Fruit fly (Drosophila melanogaster): ENCODE data around the gene CG2116.

Gene CG2116

dm6 chrX:8145501-8146157 is 16.0 kb downstream of the CG2116 start, which contains the start of the genes alpha-PheRS and CG2129 (continued):
- peak; percentile 55 for TF ChIP-seq CG14710 (tag; optimal IDR thresholded peaks at IDR 0.05)
- no peak for TF ChIP-seq emc (GFP tag; optimal IDR thresholded peaks at IDR 0.05)
- peak; percentile 18 for TF ChIP-seq Dp (GFP tag; optimal IDR thresholded peaks at IDR 0.05)
- TF ChIP-seq Side (GFP tag; optimal IDR thresholded peaks at IDR 0.05): no peak
- TF ChIP-seq Ptx1 (GFP tag; IDR thresholded peaks at IDR 0.05): no peak
- no peak for TF ChIP-seq CG8478 (optimal IDR thresholded peaks at IDR 0.05)
- no peak for TF ChIP-seq CG11695 (GFP tag; IDR thresholded peaks at IDR 0.05)
- TF ChIP-seq Trl (optimal IDR thresholded peaks at IDR 0.05): no peak
- no peak for TF ChIP-seq Trl (GFP tag; optimal IDR thresholded peaks at IDR 0.05)
- no peak for TF ChIP-seq toy (GFP tag; IDR thresholded peaks at IDR 0.05)
- no peak for TF ChIP-seq gro (GFP tag; optimal IDR thresholded peaks at IDR 0.05)
- TF ChIP-seq CG15601 (tag; optimal IDR thresholded peaks at IDR 0.05): peak; percentile 9
- no peak for TF ChIP-seq CG13894 (tag; optimal IDR thresholded peaks at IDR 0.05)
- TF ChIP-seq CG1647 (GFP tag; optimal IDR thresholded peaks at IDR 0.05): no peak
- no peak for TF ChIP-seq Sox102F (GFP tag; optimal IDR thresholded peaks at IDR 0.05)
- TF ChIP-seq slbo (GFP tag; IDR thresholded peaks at IDR 0.05): peak; percentile 37
- TF ChIP-seq Nf-YA (GFP tag; IDR thresholded peaks at IDR 0.05): no peak
- TF ChIP-seq cato (GFP tag; optimal IDR thresholded peaks at IDR 0.05; ENCODE audit: borderline replicate concordance): no peak
- TF ChIP-seq z (GFP tag; IDR thresholded peaks at IDR 0.05): no peak
- TF ChIP-seq dmrt99B (tag; optimal IDR thresholded peaks at IDR 0.05): no peak
- TF ChIP-seq vfl (GFP tag; optimal IDR thresholded peaks at IDR 0.05): no peak
- peak; percentile 23 for TF ChIP-seq Sin3A (optimal IDR thresholded peaks at IDR 0.05)
- no peak for TF ChIP-seq zfh1 (GFP tag; IDR thresholded peaks at IDR 0.05)
- no peak for TF ChIP-seq twi (tag; optimal IDR thresholded peaks at IDR 0.05)
- peak; percentile 9 for TF ChIP-seq CG8388 (GFP tag; optimal IDR thresholded peaks at IDR 0.05)
- TF ChIP-seq MESR4 (GFP tag; optimal IDR thresholded peaks at IDR 0.05): no peak
- TF ChIP-seq Dad (GFP tag; optimal IDR thresholded peaks at IDR 0.05): no peak
- no peak for TF ChIP-seq Tbp (GFP tag; optimal IDR thresholded peaks at IDR 0.05)
- no peak for TF ChIP-seq CG10462 (GFP tag; optimal IDR thresholded peaks at IDR 0.05)
- TF ChIP-seq CG8944 (GFP tag; optimal IDR thresholded peaks at IDR 0.05): no peak
- TF ChIP-seq nerfin-1 (tag; optimal IDR thresholded peaks at IDR 0.05): peak; percentile 8
- TF ChIP-seq Hand (GFP tag; optimal IDR thresholded peaks at IDR 0.05): no peak
- no peak for TF ChIP-seq Jarid2 (GFP tag; optimal IDR thresholded peaks at IDR 0.05)
- TF ChIP-seq luna (GFP tag; optimal IDR thresholded peaks at IDR 0.05): no peak
- TF ChIP-seq CG34422 (GFP tag; IDR thresholded peaks at IDR 0.05): no peak
- TF ChIP-seq lov (optimal IDR thresholded peaks at IDR 0.05): no peak
- no peak for TF ChIP-seq lov (GFP tag; IDR thresholded peaks at IDR 0.05)
- TF ChIP-seq Stat92E (GFP tag; optimal IDR thresholded peaks at IDR 0.05): peak in 1 of 3 experiments; percentile 61
- no peak for TF ChIP-seq abd-A (tag; optimal IDR thresholded peaks at IDR 0.05)
- no peak for TF ChIP-seq nau (GFP tag; optimal IDR thresholded peaks at IDR 0.05)
- no peak for TF ChIP-seq rib (GFP tag; IDR thresholded peaks at IDR 0.05)
- peak; percentile 44 for TF ChIP-seq CoRest (tag; optimal IDR thresholded peaks at IDR 0.05)
- TF ChIP-seq ranshi (GFP tag; IDR thresholded peaks at IDR 0.05): no peak
- TF ChIP-seq vnd (GFP tag; IDR thresholded peaks at IDR 0.05; ENCODE audit: partially characterized antibody): no peak
- TF ChIP-seq CG11093 (GFP tag; IDR thresholded peaks at IDR 0.05): no peak
- no peak for TF ChIP-seq CG4617 (GFP tag; optimal IDR thresholded peaks at IDR 0.05; ENCODE audit: borderline replicate concordance)
- no peak for TF ChIP-seq tio (GFP tag; optimal IDR thresholded peaks at IDR 0.05)
- no peak for TF ChIP-seq CG2678 (tag; optimal IDR thresholded peaks at IDR 0.05)
- 0 out of 2 replicates have a peak, but pooled peaks have one; percentile 12 for TF ChIP-seq CG3847 (GFP tag; IDR thresholded peaks at IDR 0.05)
- TF ChIP-seq wek (GFP tag; optimal IDR thresholded peaks at IDR 0.05): no peak
- TF ChIP-seq ap (GFP tag; IDR thresholded peaks at IDR 0.05): no peak
- TF ChIP-seq sr (GFP tag; IDR thresholded peaks at IDR 0.05): no peak
